Worm (Caenorhabditis elegans) whole organism, mixed stage, embryonic: Measurements from ENCODE around the gene utp-20.

Source experiments
- M03D4.4 ChIP-seq: sonication (generic microtip); optimal IDR thresholded peaks from 2 replicates; lab custom pipeline; 2017; ENCODE audit warnings: mild to moderate bottlenecking, missing genetic modification characterization, missing compliant biosample characterization
- bed-3 ChIP-seq: fragments of 200-800 bp; sonication (Bioruptor generic); optimal IDR thresholded peaks from 3 replicates; lab custom pipeline; 2018; ENCODE audit warnings: mild to moderate bottlenecking, missing genetic modification characterization, moderate library complexity, missing compliant biosample characterization
- blmp-1 ChIP-seq: fragments of 150-350 bp; optimal IDR thresholded peaks from 2 replicates; lab custom pipeline; 2014; ENCODE audit warnings: missing biosample characterization, missing genetic modification characterization
- ceh-39 ChIP-seq: fragments of 150-350 bp; optimal IDR thresholded peaks from 2 replicates; lab custom pipeline; 2014; ENCODE audit warnings: missing biosample characterization, missing genetic modification characterization
- ceh-83 ChIP-seq: fragments of 200-800 bp; sonication (Bioruptor generic); optimal IDR thresholded peaks from 2 replicates; lab custom pipeline; 2018; ENCODE audit warnings: mild to moderate bottlenecking, missing genetic modification characterization, missing compliant biosample characterization
- ces-1 ChIP-seq: fragments of 150-350 bp; optimal IDR thresholded peaks from 2 replicates; lab custom pipeline; 2014; ENCODE audit warnings: missing biosample characterization, missing genetic modification reagents, missing genetic modification characterization
- cnd-1 ChIP-seq: fragments of 200-800 bp; sonication (Bioruptor generic); optimal IDR thresholded peaks from 2 replicates; lab custom pipeline; 2018; ENCODE audit warnings: mild to moderate bottlenecking, missing genetic modification characterization, missing compliant biosample characterization
- drap-1 ChIP-seq: fragments of 200-800 bp; sonication (Bioruptor generic); optimal IDR thresholded peaks from 3 replicates; lab custom pipeline; 2018; ENCODE audit warnings: mild to moderate bottlenecking, missing genetic modification characterization, missing compliant biosample characterization
- elt-1 ChIP-seq: sonication (generic microtip); optimal IDR thresholded peaks from 2 replicates; lab custom pipeline; 2017; ENCODE audit warnings: missing genetic modification characterization, mild to moderate bottlenecking, missing compliant biosample characterization, antibody characterized with exemption, moderate library complexity, borderline replicate concordance; ENCODE audit not compliant: insufficient read depth
- elt-3 ChIP-seq: fragments of 150-350 bp; optimal IDR thresholded peaks from 2 replicates; lab custom pipeline; 2014; ENCODE audit warnings: missing biosample characterization, missing genetic modification characterization
- flh-1 ChIP-seq: fragments of 200-800 bp; sonication (Bioruptor generic); optimal IDR thresholded peaks from 2 replicates; lab custom pipeline; 2018; ENCODE audit warnings: mild to moderate bottlenecking, missing genetic modification characterization, moderate library complexity, missing compliant biosample characterization
- ham-2 ChIP-seq: fragments of 200-800 bp; sonication (Bioruptor generic); optimal IDR thresholded peaks from 2 replicates; lab custom pipeline; 2018; ENCODE audit warnings: mild to moderate bottlenecking, missing genetic modification characterization, missing compliant biosample characterization
- lin-13 ChIP-seq: fragments of 150-350 bp; optimal IDR thresholded peaks from 2 replicates; lab custom pipeline; 2014; ENCODE audit warnings: missing biosample characterization, missing genetic modification characterization
- lin-32 ChIP-seq: fragments of 200-800 bp; sonication (Bioruptor generic); optimal IDR thresholded peaks from 2 replicates; lab custom pipeline; 2018; ENCODE audit warnings: mild to moderate bottlenecking, missing genetic modification characterization, missing compliant biosample characterization
- lsy-2 ChIP-seq: fragments of 150-350 bp; optimal IDR thresholded peaks from 2 replicates; lab custom pipeline; 2014; ENCODE audit warnings: missing biosample characterization, missing genetic modification characterization
- mab-5 ChIP-seq: fragments of 150-350 bp; optimal IDR thresholded peaks from 2 replicates; lab custom pipeline; 2014; ENCODE audit warnings: missing biosample characterization, missing genetic modification characterization
- mep-1 ChIP-seq: fragments of 150-350 bp; optimal IDR thresholded peaks from 2 replicates; lab custom pipeline; 2017; ENCODE audit warnings: missing biosample characterization, missing genetic modification reagents, missing genetic modification characterization, inconsistent platforms
- mls-2 ChIP-seq: sonication (generic microtip); optimal IDR thresholded peaks from 2 replicates; lab custom pipeline; 2016; ENCODE audit warnings: mild to moderate bottlenecking, missing genetic modification characterization, moderate library complexity, missing compliant biosample characterization
- nhr-12 ChIP-seq: fragments of 150-350 bp; optimal IDR thresholded peaks from 2 replicates; lab custom pipeline; 2014; ENCODE audit warnings: missing biosample characterization, missing genetic modification characterization
- nhr-2 ChIP-seq: fragments of 150-350 bp; optimal IDR thresholded peaks from 2 replicates; lab custom pipeline; 2014; ENCODE audit warnings: missing biosample characterization, missing genetic modification characterization
- nhr-237 ChIP-seq: fragments of 150-350 bp; optimal IDR thresholded peaks from 2 replicates; lab custom pipeline; 2014; ENCODE audit warnings: missing biosample characterization, missing genetic modification characterization
- nhr-76 ChIP-seq: sonication (generic microtip); optimal IDR thresholded peaks from 2 replicates; lab custom pipeline; 2017; ENCODE audit warnings: missing biosample characterization, missing genetic modification characterization
- pha-4 ChIP-seq: fragments of 150-350 bp; optimal IDR thresholded peaks from 2 replicates; lab custom pipeline; 2018; ENCODE audit warnings: missing biosample characterization, missing genetic modification reagents, missing genetic modification characterization
- snpc-4 ChIP-seq: fragments of 150-350 bp; optimal IDR thresholded peaks from 2 replicates; lab custom pipeline; 2014; ENCODE audit warnings: missing biosample characterization, missing genetic modification characterization
- sptf-1 ChIP-seq: sonication (generic microtip); optimal IDR thresholded peaks from 2 replicates; lab custom pipeline; 2017; ENCODE audit warnings: mild to moderate bottlenecking, missing genetic modification characterization, moderate library complexity, missing compliant biosample characterization
- tbx-8 ChIP-seq: fragments of 200-800 bp; sonication (Bioruptor generic); optimal IDR thresholded peaks from 2 replicates; lab custom pipeline; 2018; ENCODE audit warnings: mild to moderate bottlenecking, missing genetic modification characterization, moderate library complexity, missing compliant biosample characterization
- unc-120 ChIP-seq: sonication (generic microtip); optimal IDR thresholded peaks from 2 replicates; lab custom pipeline; 2017; ENCODE audit warnings: missing genetic modification characterization, missing compliant biosample characterization; ENCODE audit not compliant: poor library complexity, severe bottlenecking
- unc-39 ChIP-seq: fragments of 150-350 bp; optimal IDR thresholded peaks from 2 replicates; lab custom pipeline; 2014; ENCODE audit warnings: missing biosample characterization, missing genetic modification characterization
- unc-62 ChIP-seq: fragments of 150-350 bp; optimal IDR thresholded peaks from 2 replicates; lab custom pipeline; 2014; ENCODE audit warnings: missing biosample characterization, missing genetic modification reagents, missing genetic modification characterization
- zip-8 ChIP-seq: fragments of 150-350 bp; optimal IDR thresholded peaks from 2 replicates; lab custom pipeline; 2014; ENCODE audit warnings: missing biosample characterization, missing genetic modification characterization
- ztf-11 ChIP-seq: fragments of 150-350 bp; optimal IDR thresholded peaks from 2 replicates; lab custom pipeline; 2014; ENCODE audit warnings: missing biosample characterization, missing genetic modification characterization

Gene utp-20

DNA sequence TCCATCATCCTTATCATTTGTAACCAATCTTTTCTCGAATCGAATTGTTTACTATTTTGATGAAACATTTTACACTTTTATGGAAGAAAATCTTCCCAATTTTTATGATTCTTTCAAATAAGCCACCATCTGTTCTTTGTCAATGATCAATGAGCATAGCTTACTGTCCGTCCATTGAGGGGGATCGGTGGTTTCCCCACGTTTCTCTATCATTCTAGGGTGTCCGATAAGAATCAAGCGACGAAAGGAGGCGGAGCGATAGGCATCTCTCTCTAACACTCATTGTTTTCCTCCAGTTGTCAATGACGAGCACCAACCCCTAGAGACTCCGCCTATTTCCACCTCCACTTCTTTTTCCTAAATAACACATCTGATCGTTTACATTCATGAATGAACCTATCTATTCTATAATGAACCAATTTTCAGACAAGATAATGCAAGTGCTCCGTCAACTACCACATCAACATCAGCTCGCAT lies 11.6 kb upstream of the utp-20 start, which contains the start of gene C56E6.2:
Gene C56E6.2 (plus strand): TSS at position 427 of the 477 bp plus-strand sequence.
- TF ChIP-seq pha-4 (no peak), mep-1 (tag; lab: Kevin White, UChicago) (no peak), unc-120 (tag; lab: Kevin White, UChicago) (no peak), lin-13 (tag; lab: Kevin White, UChicago) (no peak), drap-1 (GFP tag; lab: Kevin White, UChicago) (no peak), elt-1 (peak; percentile 81), lin-32 (no peak)

DNA sequence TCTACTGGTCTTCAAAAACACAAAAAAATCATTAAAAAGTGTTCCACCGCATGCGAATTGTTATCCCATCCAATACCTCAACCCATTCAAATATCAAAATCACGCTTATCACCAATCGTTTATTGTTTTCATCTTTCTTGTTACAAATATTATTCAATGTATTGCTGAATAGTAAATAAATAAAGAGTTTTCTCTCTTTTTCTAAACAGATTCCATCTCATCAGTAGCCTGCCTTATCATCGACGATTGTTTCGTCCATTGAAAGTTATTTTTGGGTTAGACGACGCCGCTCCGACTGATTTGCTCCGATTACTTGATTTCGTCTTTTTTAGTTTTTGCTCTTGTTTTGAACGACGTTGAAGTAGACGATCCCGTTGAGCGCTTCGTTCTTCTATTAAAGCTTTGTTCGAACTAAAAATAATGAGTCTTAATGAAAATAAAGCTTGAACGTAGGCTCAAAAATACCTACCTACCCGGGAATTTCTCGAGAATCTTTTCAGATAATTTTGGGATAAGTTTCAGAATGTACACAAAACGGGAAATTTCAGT lies 10.0 kb upstream of the utp-20 start:
- no peak for TF ChIP-seq ces-1 (GFP tag; lab: Kevin White, UChicago)
- TF ChIP-seq mls-2, result no peak

ce11 chrII:6528629-6529028 lies 7.5 kb upstream of the utp-20 start, which contains the start of gene C56E6.4:
C56E6.4 (minus strand) TSS chrII:6528729.
- TF ChIP-seq snpc-4 (tag; lab: Kevin White, UChicago) (no peak), ceh-83 (no peak), zip-8 (no peak), ceh-39 (tag; lab: Kevin White, UChicago) (no peak), sptf-1 (tag; lab: Kevin White, UChicago) (no peak), mls-2 (no peak), lsy-2 (no peak), blmp-1 (tag; lab: Kevin White, UChicago) (no peak), unc-120 (tag; lab: Kevin White, UChicago) (no peak), cnd-1 (no peak), pha-4 (no peak), flh-1 (GFP tag; lab: Kevin White, UChicago) (no peak)

DNA sequence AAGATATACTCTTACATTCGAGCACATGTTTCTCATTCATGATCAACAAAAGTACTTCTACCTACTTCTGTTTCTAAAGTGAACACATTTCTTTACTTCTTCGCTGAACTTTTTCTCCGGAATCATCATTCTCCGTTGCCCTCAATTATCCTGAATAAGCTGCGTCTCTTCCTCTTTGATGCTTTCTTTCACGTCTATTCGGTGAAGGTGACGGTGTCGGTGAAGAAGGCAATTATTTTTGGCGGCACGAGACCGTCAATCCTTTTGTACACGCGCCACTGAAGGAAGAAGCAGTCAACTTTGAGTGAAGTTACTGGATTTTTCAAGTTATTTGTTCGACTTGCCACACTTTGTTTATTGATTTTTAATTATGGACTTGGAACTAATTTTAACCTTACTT lies 4.6 kb upstream of the utp-20 start, which contains the start of gene abch-1:
Gene abch-1 (minus strand): TSS at position 101 of the 400 bp plus-strand sequence.
- TF ChIP-seq mls-2 (no peak), cnd-1 (no peak), ztf-11 (tag; lab: Kevin White, UChicago) (no peak), blmp-1 (tag; lab: Kevin White, UChicago) (no peak), ceh-39 (tag; lab: Kevin White, UChicago) (no peak), nhr-76 (tag; lab: Kevin White, UChicago) (no peak), unc-39 (tag; lab: Kevin White, UChicago) (no peak), nhr-2 (tag; lab: Kevin White, UChicago) (no peak), bed-3 (GFP tag; lab: Kevin White, UChicago) (no peak), sptf-1 (tag; lab: Kevin White, UChicago) (no peak), tbx-8 (no peak), snpc-4 (tag; lab: Kevin White, UChicago) (no peak), elt-3 (no peak), zip-8 (no peak), M03D4.4 (tag; lab: Kevin White, UChicago) (no peak), unc-62 (no peak)

DNA sequence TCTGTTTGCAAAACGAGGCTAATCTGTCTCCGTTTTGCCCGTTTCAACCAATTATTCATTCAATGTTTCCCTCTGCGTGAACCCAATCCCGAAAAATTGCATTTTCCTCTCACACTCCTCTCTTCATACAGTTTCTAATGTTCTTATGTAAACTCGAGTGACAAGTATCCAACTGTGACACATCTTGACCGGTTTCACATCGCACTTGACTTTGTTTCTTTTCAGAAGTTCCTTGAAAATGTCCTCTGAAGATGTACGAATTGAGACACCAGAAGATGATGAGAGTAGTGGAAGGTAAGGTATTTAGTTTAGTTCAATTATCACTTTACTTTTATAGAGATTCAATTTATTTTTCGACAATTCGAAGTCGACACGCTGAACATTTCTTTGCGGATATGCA lies 4.2 kb upstream of the utp-20 start, which contains the start of gene abcx-1:
Gene abcx-1 (plus strand): TSS at position 224 of the 400 bp plus-strand sequence.
- TF ChIP-seq tbx-8 (no peak), unc-62 (no peak), nhr-237 (tag; lab: Kevin White, UChicago) (no peak), ham-2 (GFP tag; lab: Kevin White, UChicago) (no peak), nhr-76 (tag; lab: Kevin White, UChicago) (no peak), nhr-2 (tag; lab: Kevin White, UChicago) (no peak), cnd-1 (no peak), mab-5 (tag; lab: Kevin White, UChicago) (no peak), unc-39 (tag; lab: Kevin White, UChicago) (no peak), elt-3 (no peak), ztf-11 (tag; lab: Kevin White, UChicago) (no peak), mls-2 (no peak), nhr-12 (tag; lab: Kevin White, UChicago) (no peak), flh-1 (GFP tag; lab: Kevin White, UChicago) (no peak), M03D4.4 (tag; lab: Kevin White, UChicago) (no peak), mep-1 (tag; lab: Kevin White, UChicago) (no peak), lin-13 (tag; lab: Kevin White, UChicago) (no peak), ceh-83 (no peak), lin-32 (no peak), bed-3 (GFP tag; lab: Kevin White, UChicago) (no peak)
